Worm (Caenorhabditis elegans): ENCODE results near the gene fbxb-59.
A peak's percentile ranks its signal among the peaks of the same experiment; 100 is the strongest.

The fbxb-59 gene

DNA sequence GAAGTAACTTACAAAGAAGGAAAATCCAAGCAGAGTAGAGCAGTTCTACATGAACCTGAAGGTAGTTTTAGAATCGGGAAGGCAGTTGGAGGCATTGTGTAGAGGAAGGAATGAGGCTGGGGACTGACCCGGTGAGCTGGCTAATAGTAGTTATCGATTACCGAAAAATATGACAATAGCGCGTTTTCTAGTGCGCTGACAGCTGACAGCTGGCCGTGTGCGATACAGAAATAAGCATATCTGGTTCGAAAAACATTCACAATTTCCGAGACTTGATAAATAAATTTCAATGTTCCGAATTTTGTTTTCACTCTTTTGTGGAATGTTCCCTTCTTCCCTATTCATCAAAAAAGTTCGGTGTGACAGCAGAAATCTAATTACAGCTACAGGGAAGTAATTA is at the start of gene fbxb-59, which contains the start of gene srbc-34:
fbxb-59 (minus strand) TSS at position 101 of the 400 bp plus-strand sequence.
srbc-34 (plus strand) TSS at position 233 of the 400 bp plus-strand sequence.
- TF ChIP-seq ZK546.5 (tag; optimal IDR thresholded peaks at IDR 0.05) (no peak), zag-1 (tag; optimal IDR thresholded peaks at IDR 0.05) (no peak), F44E2.7 (GFP tag; IDR thresholded peaks at IDR 0.05) (no peak), R02D3.7 (tag; optimal IDR thresholded peaks at IDR 0.05) (no peak), unc-130 (GFP tag; optimal IDR thresholded peaks at IDR 0.05) (no peak), nhr-237 (tag; optimal IDR thresholded peaks at IDR 0.05) (no peak), nhr-111 (GFP tag; optimal IDR thresholded peaks at IDR 0.05) (no peak), mxl-2 (GFP tag; conservative IDR thresholded peaks at IDR 0.05) (no peak), nhr-76 (tag; optimal IDR thresholded peaks at IDR 0.05) (no peak), lir-3 (tag; optimal IDR thresholded peaks at IDR 0.05) (no peak), dmd-8 (GFP tag; IDR thresholded peaks at IDR 0.05) (no peak), dmd-6 (GFP tag; IDR thresholded peaks at IDR 0.05) (no peak), mdt-29 (GFP tag; IDR thresholded peaks at IDR 0.05) (no peak), fkh-10 (GFP tag; optimal IDR thresholded peaks at IDR 0.05) (no peak), ama-1 (optimal IDR thresholded peaks at IDR 0.05) (no peak)

DNA sequence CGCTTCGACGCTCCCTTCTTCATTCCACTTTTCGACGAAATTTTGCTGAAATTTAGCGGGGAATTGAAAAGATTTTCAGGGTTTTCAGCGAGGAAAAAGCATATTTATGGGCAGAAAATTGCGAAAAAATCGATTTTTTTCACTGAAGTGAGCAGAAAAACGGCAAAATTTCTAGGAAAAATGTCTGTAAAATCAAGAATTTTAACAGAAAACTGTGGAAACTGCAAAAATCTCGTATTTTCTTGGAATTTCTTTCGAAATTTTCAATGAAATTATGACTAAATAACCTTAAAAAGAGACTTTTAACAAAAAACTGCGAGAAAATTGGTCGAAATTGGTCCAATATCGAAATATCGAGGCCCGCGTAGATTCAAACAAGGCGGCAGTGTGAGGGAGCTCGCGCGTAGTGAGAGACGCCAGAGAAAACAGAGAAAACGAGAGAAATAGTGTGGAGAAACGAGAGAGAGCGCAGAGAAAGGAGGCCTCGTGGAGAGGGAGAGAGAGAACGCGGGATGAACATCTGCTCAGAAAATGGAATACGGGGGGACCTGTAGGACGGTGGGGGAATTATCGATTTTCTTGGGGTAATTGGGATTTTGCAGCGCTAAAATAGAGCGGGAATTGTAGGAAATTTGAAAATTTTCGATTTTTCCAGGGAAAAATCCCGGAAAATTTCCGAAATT is 43.6 kb upstream of the fbxb-59 start, which contains the start of gene swsn-1:
swsn-1 (minus strand) TSS at position 51 of the 683 bp plus-strand sequence.
- TF ChIP-seq dve-1 (tag; optimal IDR thresholded peaks at IDR 0.05; ENCODE audit: insufficient read depth) (peak; percentile 31), tra-1 (GFP tag; IDR thresholded peaks at IDR 0.05) (no peak), madf-5 (GFP tag; IDR thresholded peaks at IDR 0.05) (no peak), R02D3.7 (tag; optimal IDR thresholded peaks at IDR 0.05) (no peak), F49E8.2 (tag; optimal IDR thresholded peaks at IDR 0.05; ENCODE audit: borderline replicate concordance) (no peak), skn-1 (tag; optimal IDR thresholded peaks at IDR 0.05) (no peak), unc-62 (GFP tag; optimal IDR thresholded peaks at IDR 0.05 in 1 of 2) (no peak), unc-62 (tag; optimal IDR thresholded peaks at IDR 0.05) (no peak), pqm-1 (tag; optimal IDR thresholded peaks at IDR 0.05) (no peak), ZK337.2 (GFP tag; IDR thresholded peaks at IDR 0.05) (no peak), nhr-102 (tag; optimal IDR thresholded peaks at IDR 0.05) (no peak), madf-9 (GFP tag; conservative IDR thresholded peaks at IDR 0.05) (no peak), mes-2 (tag; optimal IDR thresholded peaks at IDR 0.05; ENCODE audit: poor library complexity, severe bottlenecking) (peak; percentile 70), nhr-77 (tag; optimal IDR thresholded peaks at IDR 0.05) (no peak), unc-39 (tag; optimal IDR thresholded peaks at IDR 0.05) (no peak), nhr-10 (tag; optimal IDR thresholded peaks at IDR 0.05) (no peak), snpc-4 (tag; optimal IDR thresholded peaks at IDR 0.05) (no peak), mep-1 (tag; optimal IDR thresholded peaks at IDR 0.05) (peak; percentile 22), lim-7 (GFP tag; IDR thresholded peaks at IDR 0.05) (no peak), aha-1 (tag) (peak; percentile 69), sdz-12 (GFP tag; optimal IDR thresholded peaks at IDR 0.05) (no peak), dpl-1 (GFP tag; optimal IDR thresholded peaks at IDR 0.05) (peak; percentile 34), nhr-25 (tag; optimal IDR thresholded peaks at IDR 0.05; ENCODE audit: borderline replicate concordance, insufficient read depth) (no peak), F37D6.2 (tag; optimal IDR thresholded peaks at IDR 0.05) (no peak), egl-27 (tag; optimal IDR thresholded peaks at IDR 0.05) (no peak), T20F7.1 (GFP tag; optimal IDR thresholded peaks at IDR 0.05) (no peak), lir-3 (tag; optimal IDR thresholded peaks at IDR 0.05) (no peak), nhr-6 (tag; optimal IDR thresholded peaks at IDR 0.05) (peak; percentile 60), tag-97 (GFP tag; IDR thresholded peaks at IDR 0.05) (no peak), zag-1 (tag; optimal IDR thresholded peaks at IDR 0.05) (no peak), jun-1 (tag; optimal IDR thresholded peaks at IDR 0.05) (no peak), spr-1 (tag; optimal IDR thresholded peaks at IDR 0.05) (no peak), duxl-1 (tag; optimal IDR thresholded peaks at IDR 0.05; ENCODE audit: poor library complexity) (no peak), ceh-44 (GFP tag; IDR thresholded peaks at IDR 0.05) (no peak), dmd-6 (GFP tag; IDR thresholded peaks at IDR 0.05) (0 out of 2 replicates have a peak, but pooled peaks have one; percentile 6), lin-15B (tag; optimal IDR thresholded peaks at IDR 0.05) (no peak), dmd-9 (GFP tag; IDR thresholded peaks at IDR 0.05) (no peak), lin-39 (tag; optimal IDR thresholded peaks at IDR 0.05) (no peak), ctbp-1 (GFP tag; IDR thresholded peaks at IDR 0.05) (peak; percentile 16; the same call in 1 of the 2 replicates)

Measured in whole organism, L4 larva.